Fruit fly (Drosophila melanogaster): ENCODE results near the gene shep.

The shep gene

dm6 chr3L:5154917-5155613, 122.7 kb downstream of the shep start (continued):
- no peak for TF ChIP-seq Sox100B (GFP tag; optimal IDR thresholded peaks at IDR 0.05)
- TF ChIP-seq Rx (GFP tag; IDR thresholded peaks at IDR 0.05) = peak; percentile 70
- TF ChIP-seq CG31365 (tag; optimal IDR thresholded peaks at IDR 0.05) = peak; percentile 46
- peak; percentile 75 for TF ChIP-seq Antp (GFP tag; optimal IDR thresholded peaks at IDR 0.05)

dm6 chr3L:5152354-5152806, 125.4 kb downstream of the shep start, which contains the start of the genes Gen and Srp54k:
Gene Gen (minus strand): TSS chr3L:5152376.
Gene Srp54k (plus strand): TSS chr3L:5152678.
- TF ChIP-seq sisA (GFP tag; IDR thresholded peaks at IDR 0.05) (no peak), Nf-YC (tag; optimal IDR thresholded peaks at IDR 0.05) (peak; percentile 12), Dip3 (GFP tag; optimal IDR thresholded peaks at IDR 0.05) (peak; percentile 25), CG13287 (GFP tag; IDR thresholded peaks at IDR 0.05; ENCODE audit: partially characterized antibody) (peak; percentile 44; the same call in 1 of the 2 replicates), H2.0 (GFP tag; IDR thresholded peaks at IDR 0.05) (0 out of 2 replicates have a peak, but pooled peaks have one; percentile 6), stc (GFP tag; IDR thresholded peaks at IDR 0.05) (no peak), hkb (optimal IDR thresholded peaks at IDR 0.05) (peak; percentile 85), hkb (GFP tag; IDR thresholded peaks at IDR 0.05) (no peak), da (GFP tag; optimal IDR thresholded peaks at IDR 0.05) (peak; percentile 77), Sin3A (optimal IDR thresholded peaks at IDR 0.05) (peak; percentile 88), CG7271 (tag; optimal IDR thresholded peaks at IDR 0.05) (no peak), CG13123 (GFP tag; optimal IDR thresholded peaks at IDR 0.05) (no peak), al (GFP tag; IDR thresholded peaks at IDR 0.05) (no peak; the same call in 1 of the 2 replicates), sc (optimal IDR thresholded peaks at IDR 0.05) (no peak), sc (GFP tag; optimal IDR thresholded peaks at IDR 0.05) (peak; percentile 16), slbo (GFP tag; IDR thresholded peaks at IDR 0.05) (peak; percentile 63), CG17385 (GFP tag; optimal IDR thresholded peaks at IDR 0.05) (peak; percentile 97), Ptx1 (GFP tag; IDR thresholded peaks at IDR 0.05) (peak; percentile 55), knrl (GFP tag; IDR thresholded peaks at IDR 0.05; ENCODE audit: partially characterized antibody) (peak; percentile 30; the same call in 1 of the 3 replicates), CG16779 (GFP tag; IDR thresholded peaks at IDR 0.05) (no peak), CG18619 (GFP tag; optimal IDR thresholded peaks at IDR 0.05) (peak; percentile 34), CG14014 (GFP tag; IDR thresholded peaks at IDR 0.05) (no peak), Hmx (GFP tag; optimal IDR thresholded peaks at IDR 0.05) (no peak), ind (GFP tag; optimal IDR thresholded peaks at IDR 0.05) (peak; percentile 5), Ets65A (GFP tag) (peak; percentile 92), Dp (GFP tag; optimal IDR thresholded peaks at IDR 0.05) (peak; percentile 73), pan (optimal IDR thresholded peaks at IDR 0.05) (no peak), pan (GFP tag; optimal IDR thresholded peaks at IDR 0.05 in 1 of 2, IDR thresholded peaks at IDR 0.05 in 1 of 2) (peak in 1 of 2 experiments; percentile 22), Trl (optimal IDR thresholded peaks at IDR 0.05) (no peak), Trl (GFP tag; optimal IDR thresholded peaks at IDR 0.05) (no peak), Jarid2 (GFP tag; optimal IDR thresholded peaks at IDR 0.05) (peak; percentile 51), CG18764 (GFP tag; optimal IDR thresholded peaks at IDR 0.05) (no peak), CG34422 (GFP tag; IDR thresholded peaks at IDR 0.05) (peak; percentile 64; the same call in 2 of the 3 replicates), CG5245 (GFP tag; optimal IDR thresholded peaks at IDR 0.05) (no peak), scrt (GFP tag; optimal IDR thresholded peaks at IDR 0.05) (peak; percentile 4), lmd (GFP tag; IDR thresholded peaks at IDR 0.05) (peak; percentile 23; the same call in 1 of the 2 replicates), exex (tag; optimal IDR thresholded peaks at IDR 0.05) (no peak), Atf3 (GFP tag; optimal IDR thresholded peaks at IDR 0.05) (no peak), Chrac-16 (GFP tag; optimal IDR thresholded peaks at IDR 0.05) (peak; percentile 35), ems (GFP tag; optimal IDR thresholded peaks at IDR 0.05) (peak; percentile 24), insv (GFP tag; optimal IDR thresholded peaks at IDR 0.05) (peak in 1 of 2 experiments; percentile 75), HmgZ (tag; optimal IDR thresholded peaks at IDR 0.05) (peak; percentile 66), Taf1 (GFP tag; IDR thresholded peaks at IDR 0.05) (no peak), wdn (GFP tag; IDR thresholded peaks at IDR 0.05) (no peak), run (tag; optimal IDR thresholded peaks at IDR 0.05) (no peak), CG11456 (GFP tag; IDR thresholded peaks at IDR 0.05) (peak; percentile 58; the same call in 1 of the 3 replicates)

All from whole organism, embryonic.